Fruit fly (Drosophila melanogaster) whole organism, embryonic: ENCODE measurements around the gene CG43658.

Experiments
- Aef1 ChIP-seq: fragments of 200-800 bp; sonication (Bioruptor generic); IDR thresholded peaks from 3 replicates; pipeline ENCODE4 v1.3.6; 2022; ENCODE audit warnings: missing biosample characterization, missing genetic modification characterization
- Atf3 ChIP-seq: fragments of 200-800 bp; sonication (Bioruptor generic); optimal IDR thresholded peaks from 3 replicates; lab custom pipeline; 2016; ENCODE audit warnings: missing biosample characterization, missing genetic modification characterization
- CG10321 ChIP-seq: fragments of 200-800 bp; sonication (Bioruptor generic); IDR thresholded peaks from 2 replicates; pipeline ENCODE4 v1.3.6; 2022; ENCODE audit warnings: missing biosample characterization, missing genetic modification characterization
- CG14014 ChIP-seq: fragments of 200-800 bp; sonication (Bioruptor generic); IDR thresholded peaks from 2 replicates; pipeline ENCODE4 v1.3.6; 2022; ENCODE audit warnings: missing biosample characterization, missing genetic modification characterization
- CG14710 ChIP-seq: fragments of 200-800 bp; sonication (Bioruptor generic); optimal IDR thresholded peaks from 3 replicates; lab custom pipeline; 2019; ENCODE audit warnings: missing biosample characterization, mild to moderate bottlenecking, missing genetic modification characterization, moderate library complexity
- CG15011 ChIP-seq: fragments of 200-800 bp; sonication (Bioruptor generic); optimal IDR thresholded peaks from 3 replicates; lab custom pipeline; 2018; ENCODE audit warnings: missing biosample characterization, mild to moderate bottlenecking, missing genetic modification characterization
- CG1647 ChIP-seq: fragments of 200-800 bp; sonication (Bioruptor generic); optimal IDR thresholded peaks from 3 replicates; lab custom pipeline; 2016; ENCODE audit warnings: missing biosample characterization, missing genetic modification characterization
- CG17328 ChIP-seq: fragments of 200-800 bp; sonication (Bioruptor generic); IDR thresholded peaks from 2 replicates; pipeline ENCODE4 v1.3.6; 2022; ENCODE audit warnings: missing biosample characterization, missing genetic modification characterization
- CG17912 ChIP-seq: fragments of 200-800 bp; sonication (Bioruptor generic); optimal IDR thresholded peaks from 2 replicates; lab custom pipeline; 2018; ENCODE audit warnings: missing biosample characterization, mild to moderate bottlenecking, missing genetic modification characterization
- CG18476 ChIP-seq: fragments of 200-800 bp; sonication (Bioruptor generic); optimal IDR thresholded peaks from 2 replicates; lab custom pipeline; 2016; ENCODE audit warnings: missing biosample characterization, mild to moderate bottlenecking, missing genetic modification characterization
- CG3281 ChIP-seq: fragments of 200-800 bp; sonication (Bioruptor generic); optimal IDR thresholded peaks from 3 replicates; lab custom pipeline; 2017; ENCODE audit warnings: missing biosample characterization, mild to moderate bottlenecking, missing genetic modification characterization
- CG3847 ChIP-seq: fragments of 200-800 bp; sonication (Bioruptor generic); IDR thresholded peaks from 2 replicates; pipeline ENCODE4 v1.3.6; 2022; ENCODE audit warnings: missing biosample characterization, missing genetic modification characterization
- CG4854 ChIP-seq: fragments of 200-800 bp; sonication (Bioruptor generic); optimal IDR thresholded peaks from 2 replicates; lab custom pipeline; 2016; ENCODE audit warnings: missing biosample characterization, missing genetic modification characterization, inconsistent platforms
- CG7928 ChIP-seq: fragments of 200-800 bp; sonication (Bioruptor generic); optimal IDR thresholded peaks from 2 replicates; lab custom pipeline; 2017; ENCODE audit warnings: missing biosample characterization, mild to moderate bottlenecking, missing genetic modification characterization
- CG9817 ChIP-seq: fragments of 200-800 bp; sonication (Bioruptor generic); optimal IDR thresholded peaks from 2 replicates; lab custom pipeline; 2018; ENCODE audit warnings: missing biosample characterization, mild to moderate bottlenecking, missing genetic modification characterization, moderate library complexity
- Dip3 ChIP-seq: fragments of 200-800 bp; sonication (Bioruptor generic); optimal IDR thresholded peaks from 3 replicates; lab custom pipeline; 2016; ENCODE audit warnings: missing biosample characterization, missing genetic modification characterization
- Fer2 ChIP-seq: fragments of 200-800 bp; sonication (Bioruptor generic); optimal IDR thresholded peaks from 2 replicates; lab custom pipeline; 2018; ENCODE audit warnings: missing biosample characterization, mild to moderate bottlenecking, missing genetic modification characterization, moderate library complexity
- Gsc ChIP-seq: fragments of 200-800 bp; sonication (Bioruptor generic); IDR thresholded peaks from 2 replicates; pipeline ENCODE4 v1.3.6; 2022; ENCODE audit warnings: missing biosample characterization, missing genetic modification characterization
- HLH4C ChIP-seq: fragments of 200-800 bp; sonication (Bioruptor generic); IDR thresholded peaks from 3 replicates; pipeline ENCODE4 v1.3.6; 2022; ENCODE audit warnings: missing biosample characterization, missing genetic modification characterization; ENCODE audit not compliant: partially characterized antibody
- Hr78 ChIP-seq, 2 experiments: fragments of 200-800 bp in 1 of 2; fragments of >200 bp in 1 of 2; sonication (Bioruptor generic) in 1 of 2; optimal IDR thresholded peaks; 2 replicates each; lab custom pipeline; 2017 to 2019; ENCODE audit warnings: missing biosample characterization in 2 of 2, missing genetic modification characterization in 2 of 2, mild to moderate bottlenecking in 1 of 2, moderate library complexity in 1 of 2
- Lim3 ChIP-seq: fragments of 200-800 bp; sonication (Bioruptor generic); IDR thresholded peaks from 2 replicates; pipeline ENCODE4 v1.3.6; 2022; ENCODE audit warnings: missing biosample characterization, missing genetic modification characterization
- MBD-R2 ChIP-seq: fragments of 200-800 bp; sonication (Bioruptor generic); IDR thresholded peaks from 2 replicates; pipeline ENCODE4 v1.3.6; 2022; ENCODE audit warnings: missing biosample characterization, missing genetic modification characterization
- Max ChIP-seq: fragments of 200-800 bp; sonication (Bioruptor generic); optimal IDR thresholded peaks from 2 replicates; lab custom pipeline; 2016; ENCODE audit warnings: missing biosample characterization, mild to moderate bottlenecking, missing genetic modification characterization
- NC2β ChIP-seq: fragments of 200-800 bp; sonication (Bioruptor generic); optimal IDR thresholded peaks from 2 replicates; lab custom pipeline; 2016; ENCODE audit warnings: missing biosample characterization, missing genetic modification characterization
- Neu2 ChIP-seq: fragments of 200-800 bp; sonication (Bioruptor generic); optimal IDR thresholded peaks from 3 replicates; lab custom pipeline; 2016; ENCODE audit warnings: missing biosample characterization, missing genetic modification characterization, borderline replicate concordance
- Nf-YC ChIP-seq: fragments of 200-800 bp; optimal IDR thresholded peaks from 3 replicates; lab custom pipeline; 2019; ENCODE audit warnings: missing biosample characterization, mild to moderate bottlenecking, missing genetic modification characterization, moderate library complexity
- Optix ChIP-seq: fragments of 200-800 bp; sonication (Bioruptor generic); IDR thresholded peaks from 3 replicates; pipeline ENCODE4 v1.3.6; 2022; ENCODE audit warnings: missing biosample characterization, missing genetic modification characterization
- PHDP ChIP-seq: fragments of 200-800 bp; sonication (Bioruptor generic); optimal IDR thresholded peaks from 3 replicates; lab custom pipeline; 2018; ENCODE audit warnings: missing biosample characterization, mild to moderate bottlenecking, missing genetic modification characterization, moderate library complexity
- Poxn ChIP-seq: fragments of 200-800 bp; sonication (Bioruptor generic); IDR thresholded peaks from 2 replicates; pipeline ENCODE4 v1.3.6; 2022; ENCODE audit warnings: missing biosample characterization, missing genetic modification characterization
- Sin3A ChIP-seq: fragments of >200 bp; optimal IDR thresholded peaks from 2 replicates; lab custom pipeline; 2018
- Sox100B ChIP-seq: fragments of 200-800 bp; sonication (Bioruptor generic); optimal IDR thresholded peaks from 3 replicates; lab custom pipeline; 2018; ENCODE audit warnings: missing biosample characterization, mild to moderate bottlenecking, missing genetic modification characterization
- Trl ChIP-seq, 3 experiments: fragments of >200 bp in 2 of 3; fragments of 200-800 bp in 1 of 3; sonication (Bioruptor generic) in 1 of 3; optimal IDR thresholded peaks; 2 replicates in 1 of 3; 3 replicates in 2 of 3; lab custom pipeline; 2016 to 2017; ENCODE audit warnings: missing biosample characterization in 1 of 3, missing genetic modification characterization in 1 of 3
- bbx ChIP-seq: fragments of 200-800 bp; sonication (Bioruptor generic); IDR thresholded peaks from 2 replicates; pipeline ENCODE4 v1.3.6; 2022; ENCODE audit warnings: missing biosample characterization, missing genetic modification characterization; ENCODE audit not compliant: partially characterized antibody
- ci ChIP-seq: fragments of 200-800 bp; sonication (Bioruptor generic); IDR thresholded peaks from 3 replicates; pipeline ENCODE4 v1.3.6; 2022; ENCODE audit warnings: missing biosample characterization, missing genetic modification characterization
- cwo ChIP-seq: fragments of 200-800 bp; sonication (Bioruptor generic); optimal IDR thresholded peaks from 3 replicates; lab custom pipeline; 2017; ENCODE audit warnings: missing biosample characterization, missing genetic modification characterization, mild to moderate bottlenecking, moderate library complexity, missing genetic modification reagents
- ems ChIP-seq: fragments of 200-800 bp; sonication (Bioruptor generic); optimal IDR thresholded peaks from 3 replicates; lab custom pipeline; 2016; ENCODE audit warnings: missing biosample characterization, missing genetic modification characterization
- fru ChIP-seq: fragments of >200 bp; optimal IDR thresholded peaks from 2 replicates; lab custom pipeline; 2017
- gcm ChIP-seq: fragments of 200-800 bp; sonication (Bioruptor generic); optimal IDR thresholded peaks from 2 replicates; lab custom pipeline; 2019; ENCODE audit warnings: missing biosample characterization, mild to moderate bottlenecking, missing genetic modification characterization, moderate library complexity
- gt ChIP-seq: fragments of 200-800 bp; sonication (Bioruptor generic); IDR thresholded peaks from 2 replicates; pipeline ENCODE4 v1.3.6; 2022; ENCODE audit warnings: missing biosample characterization, missing genetic modification characterization
- h ChIP-seq: fragments of >200 bp; optimal IDR thresholded peaks from 2 replicates; lab custom pipeline; 2017
- hbn ChIP-seq: fragments of 200-800 bp; sonication (Bioruptor generic); IDR thresholded peaks from 2 replicates; pipeline ENCODE4 v1.3.6; 2022; ENCODE audit warnings: missing biosample characterization, missing genetic modification characterization; ENCODE audit not compliant: partially characterized antibody
- inv ChIP-seq: fragments of 200-800 bp; sonication (Bioruptor generic); IDR thresholded peaks from 2 replicates; pipeline ENCODE4 v1.3.6; 2022; ENCODE audit warnings: missing biosample characterization, missing genetic modification characterization; ENCODE audit not compliant: partially characterized antibody
- klu ChIP-seq: fragments of 200-800 bp; sonication (Bioruptor generic); IDR thresholded peaks from 2 replicates; pipeline ENCODE4 v1.3.6; 2022; ENCODE audit warnings: missing biosample characterization, missing genetic modification characterization
- maf-S ChIP-seq: fragments of 200-800 bp; sonication (Bioruptor generic); optimal IDR thresholded peaks from 2 replicates; lab custom pipeline; 2016; ENCODE audit warnings: missing biosample characterization, missing genetic modification characterization
- nerfin-1 ChIP-seq: fragments of 200-800 bp; sonication (Bioruptor generic); optimal IDR thresholded peaks from 3 replicates; lab custom pipeline; 2019; ENCODE audit warnings: missing biosample characterization, mild to moderate bottlenecking, missing genetic modification characterization, moderate library complexity
- nom ChIP-seq: fragments of 200-800 bp; sonication (Bioruptor generic); optimal IDR thresholded peaks from 2 replicates; lab custom pipeline; 2017; ENCODE audit warnings: missing biosample characterization, missing genetic modification characterization, mild to moderate bottlenecking, moderate library complexity, missing genetic modification reagents
- schlank ChIP-seq: fragments of 200-800 bp; sonication (Bioruptor generic); optimal IDR thresholded peaks from 2 replicates; lab custom pipeline; 2018; ENCODE audit warnings: missing biosample characterization, mild to moderate bottlenecking, missing genetic modification characterization
- shn ChIP-seq: fragments of 200-800 bp; sonication (Bioruptor generic); optimal IDR thresholded peaks from 3 replicates; lab custom pipeline; 2016; ENCODE audit warnings: missing biosample characterization, missing genetic modification characterization
- tio ChIP-seq: fragments of 200-800 bp; sonication (Bioruptor generic); optimal IDR thresholded peaks from 2 replicates; lab custom pipeline; 2017; ENCODE audit warnings: missing biosample characterization, missing genetic modification characterization, inconsistent platforms
- tx ChIP-seq: fragments of 200-800 bp; sonication (Bioruptor generic); optimal IDR thresholded peaks from 2 replicates; lab custom pipeline; 2016; ENCODE audit warnings: missing biosample characterization, missing genetic modification characterization
- vnd ChIP-seq: fragments of 200-800 bp; sonication (Bioruptor generic); IDR thresholded peaks from 3 replicates; pipeline ENCODE4 v1.3.6; 2022; ENCODE audit warnings: missing biosample characterization, missing genetic modification characterization; ENCODE audit not compliant: partially characterized antibody
- z ChIP-seq: fragments of 200-800 bp; sonication (Bioruptor generic); IDR thresholded peaks from 3 replicates; pipeline ENCODE4 v1.3.6; 2022; ENCODE audit warnings: missing biosample characterization, missing genetic modification characterization

The CG43658 gene

DNA sequence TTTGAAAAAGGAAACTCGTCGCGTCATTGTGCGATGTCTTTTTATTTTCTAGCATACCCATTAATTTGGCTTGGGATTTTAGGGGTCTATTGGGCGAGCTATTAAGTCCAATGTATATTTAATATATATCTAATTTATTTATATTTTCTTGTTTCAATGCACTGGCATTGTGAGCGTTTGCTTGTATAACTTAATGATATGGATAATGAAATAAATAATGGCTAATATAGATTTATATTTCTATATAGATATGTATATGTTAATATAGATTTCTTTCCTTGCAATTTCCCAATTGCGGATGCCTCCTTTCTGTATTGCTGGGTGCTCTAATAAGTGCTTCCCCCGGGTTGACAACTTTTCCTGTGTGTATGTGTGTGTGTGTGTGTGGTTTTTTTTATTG is 89.4 kb downstream of the CG43658 start (continued):
- TF ChIP-seq CG10321 = no peak
- peak; percentile 31 for TF ChIP-seq Sox100B (GFP tag; lab: Kevin White, UChicago)
- TF ChIP-seq Sin3A (lab: Kevin White, UChicago) = no peak
- no peak for TF ChIP-seq hbn (GFP tag; lab: Robert Waterston, UW)
- TF ChIP-seq PHDP (tag; lab: Kevin White, UChicago) = no peak
- no peak for TF ChIP-seq CG7928
- no peak for TF ChIP-seq Lim3
- no peak for TF ChIP-seq shn (GFP tag; lab: Kevin White, UChicago)
- TF ChIP-seq tio (GFP tag; lab: Kevin White, UChicago) = no peak
- no peak for TF ChIP-seq cwo
- no peak for TF ChIP-seq CG1647 (GFP tag; lab: Kevin White, UChicago)
- no peak for TF ChIP-seq CG14014 (GFP tag; lab: Robert Waterston, UW)
- TF ChIP-seq Dip3 (GFP tag; lab: Kevin White, UChicago) = no peak
- no peak for TF ChIP-seq CG3281 (GFP tag; lab: Kevin White, UChicago)
- TF ChIP-seq tx = no peak
- no peak for TF ChIP-seq Neu2
- TF ChIP-seq gt (GFP tag; lab: Robert Waterston, UW) = no peak
- no peak for TF ChIP-seq vnd (GFP tag; lab: Robert Waterston, UW)
- no peak for TF ChIP-seq nerfin-1
- TF ChIP-seq HLH4C (GFP tag; lab: Robert Waterston, UW) = no peak
- TF ChIP-seq klu = no peak
- no peak for TF ChIP-seq Max (GFP tag; lab: Kevin White, UChicago)
- no peak for TF ChIP-seq CG3847
- no peak for TF ChIP-seq h
- TF ChIP-seq bbx (GFP tag; lab: Robert Waterston, UW) = no peak
- TF ChIP-seq CG14710 (tag; lab: Kevin White, UChicago) = peak; percentile 54
- no peak for TF ChIP-seq Fer2 (tag; lab: Kevin White, UChicago)
- TF ChIP-seq ci = no peak
- no peak for TF ChIP-seq MBD-R2
- TF ChIP-seq Poxn = no peak
- no peak for TF ChIP-seq Aef1 (GFP tag; lab: Robert Waterston, UW)
- TF ChIP-seq Optix = no peak
- TF ChIP-seq fru (lab: Kevin White, UChicago) = no peak
- no peak for TF ChIP-seq z (GFP tag; lab: Robert Waterston, UW)
- TF ChIP-seq Atf3 (GFP tag; lab: Kevin White, UChicago) = no peak
- no peak for TF ChIP-seq CG9817 (tag; lab: Kevin White, UChicago)
- no peak for TF ChIP-seq Trl (optimal IDR thresholded peaks at IDR 0.05; lab: Kevin White, UChicago)
- TF ChIP-seq Trl (GFP tag; optimal IDR thresholded peaks at IDR 0.05; lab: Kevin White, UChicago) = no peak
- TF ChIP-seq maf-S = no peak
- TF ChIP-seq schlank = no peak
- TF ChIP-seq CG4854 (GFP tag; lab: Kevin White, UChicago) = no peak
- no peak for TF ChIP-seq CG17912
- peak; percentile 34 for TF ChIP-seq gcm (GFP tag; lab: Kevin White, UChicago)
- no peak for TF ChIP-seq NC2β (GFP tag; lab: Kevin White, UChicago)
- TF ChIP-seq ems = no peak
- TF ChIP-seq Hr78 (GFP tag; optimal IDR thresholded peaks at IDR 0.05; lab: Kevin White, UChicago) = no peak
- TF ChIP-seq Gsc = no peak
- no peak for TF ChIP-seq CG18476 (GFP tag; lab: Kevin White, UChicago)
- TF ChIP-seq inv (GFP tag; lab: Robert Waterston, UW) = no peak
- no peak for TF ChIP-seq CG15011
- no peak for TF ChIP-seq CG17328 (GFP tag; lab: Robert Waterston, UW)
- no peak for TF ChIP-seq nom (GFP tag; lab: Kevin White, UChicago)
- TF ChIP-seq Nf-YC (tag; lab: Kevin White, UChicago) = no peak
